Worm (Caenorhabditis elegans): ENCODE data around the gene ceh-20.

DNA sequence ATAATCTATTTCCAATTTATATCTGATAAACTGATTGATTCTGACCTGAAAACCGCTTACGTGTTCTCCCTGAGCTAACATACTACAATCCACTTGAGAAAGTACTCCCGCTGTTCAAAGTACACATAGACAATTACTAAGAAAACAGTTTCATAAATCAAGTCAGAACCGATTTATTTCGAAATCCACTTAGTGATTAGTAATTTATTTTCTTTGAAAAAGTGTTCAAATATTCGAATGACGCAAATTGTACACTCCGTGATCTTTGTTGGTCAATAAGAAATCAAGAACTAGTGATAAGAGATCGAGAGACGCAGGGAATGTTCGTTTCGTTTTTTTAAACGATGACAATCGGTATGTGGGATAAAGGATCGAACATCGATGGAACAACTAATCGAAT lies 12.8 kb downstream of the ceh-20 start:
- no peak for TF ChIP-seq nhr-12 (tag; optimal IDR thresholded peaks at IDR 0.05)
- no peak for TF ChIP-seq egl-27 (tag; optimal IDR thresholded peaks at IDR 0.05)
- TF ChIP-seq lsy-2 (tag; optimal IDR thresholded peaks at IDR 0.05), result no peak
- TF ChIP-seq nhr-237 (tag; optimal IDR thresholded peaks at IDR 0.05), result no peak
- no peak for TF ChIP-seq nhr-84 (tag; optimal IDR thresholded peaks at IDR 0.05)
- TF ChIP-seq unc-130 (tag; optimal IDR thresholded peaks at IDR 0.05), result no peak
- no peak for TF ChIP-seq lir-3 (tag; optimal IDR thresholded peaks at IDR 0.05; ENCODE audit: poor library complexity)
- no peak for TF ChIP-seq unc-98 (GFP tag; IDR thresholded peaks at IDR 0.05)
